Worm (Caenorhabditis elegans) whole organism, L4 larva: ENCODE results near the gene gly-1.

Experiments used
- D1046.2 ChIP-seq: fragments of 200-800 bp; sonication (Bioruptor generic); IDR thresholded peaks from 2 replicates; pipeline ENCODE4 v1.3.6; 2022; ENCODE audit warnings: missing genetic modification characterization, missing compliant biosample characterization
- T20F7.1 ChIP-seq: fragments of 200-800 bp; sonication (Bioruptor generic); optimal IDR thresholded peaks from 2 replicates; lab custom pipeline; 2018; ENCODE audit warnings: mild to moderate bottlenecking, missing genetic modification characterization, missing compliant biosample characterization
- Y75B8A.6 ChIP-seq: fragments of 200-800 bp; sonication (Bioruptor generic); IDR thresholded peaks from 2 replicates; pipeline ENCODE4 v1.3.6; 2022; ENCODE audit warnings: missing genetic modification reagents, missing genetic modification characterization, missing compliant biosample characterization
- ceh-62 ChIP-seq: sonication (generic microtip); optimal IDR thresholded peaks from 2 replicates; lab custom pipeline; 2017; ENCODE audit warnings: missing biosample characterization, missing genetic modification characterization
- ceh-82 ChIP-seq: sonication (generic microtip); optimal IDR thresholded peaks from 2 replicates; lab custom pipeline; 2017; ENCODE audit warnings: missing biosample characterization, missing genetic modification characterization
- daf-12 ChIP-seq: fragments of 150-350 bp; optimal IDR thresholded peaks from 2 replicates; lab custom pipeline; 2014; ENCODE audit warnings: missing biosample characterization, missing genetic modification reagents, missing genetic modification characterization
- daf-16 ChIP-seq, 3 experiments: sonication (generic microtip); optimal IDR thresholded peaks; 2 replicates each; lab custom pipeline; 2016 to 2017; ENCODE audit warnings: missing genetic modification characterization in 3 of 3, missing genetic modification reagents in 3 of 3, mild to moderate bottlenecking in 2 of 3, missing compliant biosample characterization in 2 of 3, missing biosample characterization in 1 of 3, moderate library complexity in 1 of 3
- dmd-6 ChIP-seq: fragments of 200-800 bp; sonication (Bioruptor generic); IDR thresholded peaks from 2 replicates; pipeline ENCODE4 v1.3.6; 2022; ENCODE audit warnings: missing genetic modification reagents, missing genetic modification characterization, missing compliant biosample characterization
- dmd-8 ChIP-seq: fragments of 200-800 bp; sonication (Bioruptor generic); IDR thresholded peaks from 2 replicates; pipeline ENCODE4 v1.3.6; 2022; ENCODE audit warnings: missing genetic modification characterization, missing compliant biosample characterization
- dpl-1 ChIP-seq: fragments of 150-350 bp; optimal IDR thresholded peaks from 2 replicates; lab custom pipeline; 2014; ENCODE audit warnings: missing biosample characterization, missing genetic modification reagents, missing genetic modification characterization
- dve-1 ChIP-seq: sonication (generic microtip); optimal IDR thresholded peaks from 2 replicates; lab custom pipeline; 2017; ENCODE audit warnings: antibody characterized with exemption, mild to moderate bottlenecking, missing genetic modification characterization, missing compliant biosample characterization; ENCODE audit not compliant: insufficient read depth
- gei-8 ChIP-seq: fragments of 200-800 bp; sonication (Bioruptor generic); optimal IDR thresholded peaks from 2 replicates; lab custom pipeline; 2018; ENCODE audit warnings: mild to moderate bottlenecking, missing genetic modification characterization, missing compliant biosample characterization
- hif-1 ChIP-seq, 2 experiments: sonication (generic microtip); optimal IDR thresholded peaks; 2 replicates each; lab custom pipeline; 2016 to 2017; ENCODE audit warnings: missing compliant biosample characterization in 2 of 2, missing genetic modification characterization in 2 of 2, missing genetic modification reagents in 2 of 2, missing genotype in 2 of 2, mild to moderate bottlenecking in 1 of 2
- hlh-11 ChIP-seq: fragments of 200-800 bp; sonication (Bioruptor generic); optimal IDR thresholded peaks from 2 replicates; lab custom pipeline; 2018; ENCODE audit warnings: mild to moderate bottlenecking, missing genetic modification characterization, missing compliant biosample characterization
- hlh-30 ChIP-seq: sonication (generic microtip); optimal IDR thresholded peaks from 2 replicates; lab custom pipeline; 2017; ENCODE audit warnings: antibody characterized with exemption, mild to moderate bottlenecking, missing genetic modification characterization, missing compliant biosample characterization; ENCODE audit not compliant: insufficient read depth
- jun-1 ChIP-seq: fragments of 150-350 bp; optimal IDR thresholded peaks from 2 replicates; lab custom pipeline; 2014; ENCODE audit warnings: missing biosample characterization, missing genetic modification reagents, missing genetic modification characterization
- lim-7 ChIP-seq: fragments of 200-800 bp; sonication (Bioruptor generic); IDR thresholded peaks from 2 replicates; pipeline ENCODE4 v1.3.6; 2022; ENCODE audit warnings: missing genetic modification characterization, missing compliant biosample characterization
- lin-1 ChIP-seq: fragments of 200-800 bp; sonication (Bioruptor generic); IDR thresholded peaks from 2 replicates; pipeline ENCODE4 v1.3.6; 2022; ENCODE audit warnings: missing genetic modification reagents, missing genetic modification characterization, missing compliant biosample characterization
- lin-38 ChIP-seq: fragments of 200-800 bp; sonication (Bioruptor generic); IDR thresholded peaks from 2 replicates; pipeline ENCODE4 v1.3.6; 2022; ENCODE audit warnings: missing genetic modification reagents, missing genetic modification characterization, missing compliant biosample characterization
- lsy-2 ChIP-seq, 2 experiments: fragments of 150-350 bp in 1 of 2; sonication (generic microtip) in 1 of 2; optimal IDR thresholded peaks; 2 replicates each; lab custom pipeline; 2014 to 2017; ENCODE audit warnings: missing biosample characterization in 2 of 2, missing genetic modification characterization in 2 of 2
- madf-5 ChIP-seq, 2 experiments: fragments of 200-800 bp; sonication (Bioruptor generic); IDR thresholded peaks; 2 replicates each; pipeline ENCODE4 v1.3.6; 2022; ENCODE audit warnings: missing compliant biosample characterization in 2 of 2, missing genetic modification characterization in 2 of 2
- mdl-1 ChIP-seq, 2 experiments: fragments of 150-350 bp in 1 of 2; sonication (generic microtip) in 1 of 2; optimal IDR thresholded peaks; 2 replicates each; lab custom pipeline; 2014 to 2017; ENCODE audit warnings: missing biosample characterization in 2 of 2, missing genetic modification characterization in 2 of 2
- mep-1 ChIP-seq: fragments of 150-350 bp; sonication (generic microtip); optimal IDR thresholded peaks from 3 replicates; lab custom pipeline; 2014; ENCODE audit warnings: missing biosample characterization, missing genetic modification characterization
- mxl-3 ChIP-seq: fragments of 200-800 bp; sonication (Bioruptor generic); optimal IDR thresholded peaks from 2 replicates; lab custom pipeline; 2018; ENCODE audit warnings: mild to moderate bottlenecking, missing genetic modification characterization, missing compliant biosample characterization
- nhr-10 ChIP-seq: fragments of 150-350 bp; optimal IDR thresholded peaks from 2 replicates; lab custom pipeline; 2014; ENCODE audit warnings: missing biosample characterization, missing genetic modification characterization
- nhr-102 ChIP-seq: sonication (generic microtip); optimal IDR thresholded peaks from 2 replicates; lab custom pipeline; 2016; ENCODE audit warnings: mild to moderate bottlenecking, missing genetic modification characterization, moderate library complexity, missing compliant biosample characterization
- nhr-111 ChIP-seq: fragments of 200-800 bp; sonication (Bioruptor generic); optimal IDR thresholded peaks from 2 replicates; lab custom pipeline; 2018; ENCODE audit warnings: mild to moderate bottlenecking, missing genetic modification characterization, missing compliant biosample characterization
- nhr-237 ChIP-seq: sonication (generic microtip); optimal IDR thresholded peaks from 2 replicates; lab custom pipeline; 2017; ENCODE audit warnings: missing biosample characterization, missing genetic modification characterization
- nhr-28 ChIP-seq: fragments of 150-350 bp; optimal IDR thresholded peaks from 2 replicates; lab custom pipeline; 2014; ENCODE audit warnings: missing biosample characterization, missing genetic modification characterization
- nhr-48 ChIP-seq: sonication (generic microtip); optimal IDR thresholded peaks from 2 replicates; lab custom pipeline; 2016; ENCODE audit warnings: mild to moderate bottlenecking, missing genetic modification characterization, missing compliant biosample characterization
- nhr-77 ChIP-seq: fragments of 150-350 bp; optimal IDR thresholded peaks from 2 replicates; lab custom pipeline; 2014; ENCODE audit warnings: missing biosample characterization, missing genetic modification characterization
- php-3 ChIP-seq: fragments of 200-800 bp; sonication (Bioruptor generic); IDR thresholded peaks from 2 replicates; pipeline ENCODE4 v1.3.6; 2022; ENCODE audit warnings: missing genetic modification reagents, missing genetic modification characterization, missing compliant biosample characterization
- pqm-1 ChIP-seq: sonication (generic microtip); optimal IDR thresholded peaks from 2 replicates; lab custom pipeline; 2017; ENCODE audit warnings: missing biosample characterization, missing genetic modification characterization
- rbr-2 ChIP-seq: sonication (generic microtip); optimal IDR thresholded peaks from 2 replicates; lab custom pipeline; 2016; ENCODE audit warnings: missing genotype, missing genetic modification characterization, missing compliant biosample characterization
- sdz-12 ChIP-seq: fragments of 200-800 bp; sonication (Bioruptor generic); optimal IDR thresholded peaks from 2 replicates; lab custom pipeline; 2018; ENCODE audit warnings: mild to moderate bottlenecking, missing genetic modification characterization, missing compliant biosample characterization
- set-16 ChIP-seq: fragments of 200-800 bp; sonication (Bioruptor generic); IDR thresholded peaks from 2 replicates; pipeline ENCODE4 v1.3.6; 2022; ENCODE audit warnings: missing genetic modification reagents, missing genetic modification characterization, missing compliant biosample characterization
- spr-1 ChIP-seq: sonication (generic microtip); optimal IDR thresholded peaks from 2 replicates; lab custom pipeline; 2016; ENCODE audit warnings: mild to moderate bottlenecking, missing genetic modification characterization, missing compliant biosample characterization
- tra-1 ChIP-seq: fragments of 200-800 bp; sonication (Bioruptor generic); IDR thresholded peaks from 2 replicates; pipeline ENCODE4 v1.3.6; 2022; ENCODE audit warnings: missing genetic modification reagents, missing genetic modification characterization, missing compliant biosample characterization
- unc-130 ChIP-seq: sonication (generic microtip); optimal IDR thresholded peaks from 2 replicates; lab custom pipeline; 2016; ENCODE audit warnings: missing genetic modification reagents, missing genetic modification characterization, missing compliant biosample characterization
- zag-1 ChIP-seq: fragments of 150-350 bp; optimal IDR thresholded peaks from 2 replicates; lab custom pipeline; 2014; ENCODE audit warnings: missing biosample characterization, missing genetic modification characterization
- zip-11 ChIP-seq: fragments of 200-800 bp; sonication (Bioruptor generic); IDR thresholded peaks from 2 replicates; pipeline ENCODE4 v1.3.6; 2022; ENCODE audit warnings: missing genetic modification characterization, missing compliant biosample characterization

The gly-1 gene

DNA sequence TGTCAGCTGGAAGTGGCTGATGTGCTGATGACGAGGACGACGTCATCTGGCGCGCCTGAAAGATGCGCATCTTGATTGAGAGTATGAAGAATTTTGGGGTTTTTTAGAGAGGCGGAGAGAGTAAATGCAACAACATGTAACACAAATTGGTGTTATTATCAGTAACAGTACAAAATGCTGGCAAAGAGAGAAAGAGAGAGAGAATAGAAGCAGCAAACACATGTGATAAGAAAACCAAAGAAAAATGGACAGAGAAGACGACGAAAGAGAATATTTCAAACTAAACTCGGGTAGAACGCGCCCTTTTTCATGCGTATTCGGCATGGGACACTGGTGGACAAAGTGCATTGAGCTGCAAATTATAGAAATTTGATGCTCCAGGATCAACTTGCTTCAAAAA, 41.2 kb downstream of the gly-1 start, which contains the start of gene M106.3 (continued):
- no peak for TF ChIP-seq lin-1 (GFP tag; lab: Robert Waterston, UW)
- TF ChIP-seq sdz-12 (GFP tag; lab: Kevin White, UChicago), result no peak
- TF ChIP-seq nhr-237 (tag; lab: Kevin White, UChicago), result no peak
- 0 out of 2 replicates have a peak, but pooled peaks have one; percentile 25 for TF ChIP-seq tra-1
- no peak for TF ChIP-seq daf-16 (GFP tag; optimal IDR thresholded peaks at IDR 0.05; lab: Kevin White, UChicago)
- peak; percentile 43 for TF ChIP-seq daf-16 (tag; optimal IDR thresholded peaks at IDR 0.05; lab: Kevin White, UChicago)
- TF ChIP-seq mxl-3 (GFP tag; lab: Kevin White, UChicago), result peak; percentile 65
- no peak for TF ChIP-seq zag-1 (tag; lab: Kevin White, UChicago)
- peak; percentile 85 for TF ChIP-seq nhr-28 (tag; lab: Kevin White, UChicago)
- TF ChIP-seq hlh-11 (tag; lab: Kevin White, UChicago), result peak; percentile 55

DNA sequence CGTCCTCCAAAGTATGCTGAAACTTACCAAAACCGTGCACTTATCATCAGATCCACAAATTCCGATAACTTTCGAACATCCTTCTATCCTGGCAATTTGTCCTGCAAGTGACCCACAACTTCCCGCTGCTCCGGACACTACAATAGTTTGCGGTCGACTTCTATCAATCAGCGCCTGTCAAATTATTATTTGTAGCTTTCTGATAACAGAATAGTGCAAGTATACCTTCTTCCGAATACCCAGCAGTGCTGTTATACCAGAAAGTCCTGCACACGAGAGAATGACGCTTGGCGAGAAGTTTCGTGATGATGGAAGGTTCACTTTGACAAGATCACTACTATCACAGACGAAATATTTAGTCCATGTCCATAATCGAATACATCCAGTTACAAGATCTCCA, 42.6 kb downstream of the gly-1 start:
- no peak for TF ChIP-seq hif-1 (tag; optimal IDR thresholded peaks at IDR 0.05; lab: Kevin White, UChicago)
- no peak for TF ChIP-seq nhr-48 (tag; lab: Kevin White, UChicago)
- peak; percentile 61 for TF ChIP-seq dmd-6
- TF ChIP-seq lim-7, result no peak
- no peak for TF ChIP-seq dmd-8
- no peak for TF ChIP-seq php-3 (GFP tag; lab: Robert Waterston, UW)
- no peak for TF ChIP-seq nhr-111
- TF ChIP-seq nhr-28 (tag; lab: Kevin White, UChicago), result peak; percentile 58
- no peak for TF ChIP-seq madf-5 (GFP tag; IDR thresholded peaks at IDR 0.05; lab: Robert Waterston, UW)
- no peak for TF ChIP-seq spr-1
- TF ChIP-seq set-16 (GFP tag; lab: Robert Waterston, UW), result no peak

DNA sequence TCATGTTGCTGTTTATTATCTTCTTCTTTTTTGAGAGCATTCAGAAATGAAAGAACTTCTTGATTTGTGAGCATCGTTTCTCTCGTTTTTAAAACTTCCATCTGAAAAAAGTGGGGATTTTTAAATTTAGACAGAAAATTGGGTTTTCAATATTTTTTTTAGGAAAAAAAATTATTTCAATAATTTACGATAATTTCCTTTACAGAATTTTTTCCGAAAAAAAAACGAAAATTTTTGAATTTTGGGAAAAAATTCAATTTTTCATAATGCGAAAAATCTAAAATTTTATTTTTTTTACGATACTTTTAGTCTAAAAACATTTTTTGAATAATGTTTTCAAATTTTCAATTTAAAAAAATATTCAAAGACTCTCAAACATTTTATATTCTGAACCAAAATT, 44.9 kb downstream of the gly-1 start, which contains the start of gene M106.7:
TSS of gene M106.7 (minus strand) at position 101 of the 400 bp plus-strand sequence.
- TF ChIP-seq lin-38 (GFP tag; lab: Robert Waterston, UW) (no peak), ceh-62 (tag; lab: Kevin White, UChicago) (no peak), daf-16 (GFP tag; optimal IDR thresholded peaks at IDR 0.05; lab: Kevin White, UChicago) (no peak), daf-16 (tag; optimal IDR thresholded peaks at IDR 0.05; lab: Kevin White, UChicago) (peak; percentile 1), nhr-28 (tag; lab: Kevin White, UChicago) (no peak), dve-1 (tag; lab: Kevin White, UChicago) (peak; percentile 10)

DNA sequence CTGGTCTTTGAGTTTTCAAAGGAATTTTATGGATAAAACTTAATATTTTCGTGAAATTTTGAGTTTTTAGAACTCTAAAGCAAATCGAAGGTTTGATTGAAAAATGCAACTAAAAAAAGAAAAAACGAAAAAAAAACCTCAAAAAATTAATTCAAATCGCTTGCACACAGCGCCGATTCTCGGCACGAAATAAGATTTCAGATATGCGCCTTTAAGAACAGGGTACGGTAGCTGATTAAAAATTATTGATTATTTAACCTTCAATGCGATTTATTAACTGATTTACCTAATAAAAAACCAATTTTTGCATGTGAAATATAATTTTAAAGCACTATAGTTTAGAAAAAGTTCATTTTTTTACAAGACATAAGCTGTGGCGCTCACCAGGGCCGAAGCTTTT, 49.1 kb downstream of the gly-1 start:
- TF ChIP-seq dve-1 (tag; lab: Kevin White, UChicago) (no peak), dmd-8 (no peak), lsy-2 (tag; optimal IDR thresholded peaks at IDR 0.05; lab: Kevin White, UChicago) (peak in 1 of 2 experiments; percentile 5), T20F7.1 (GFP tag; lab: Kevin White, UChicago) (no peak), nhr-102 (no peak), rbr-2 (tag; lab: Kevin White, UChicago) (no peak), php-3 (GFP tag; lab: Robert Waterston, UW) (no peak)

- TF ChIP-seq pqm-1 (tag; lab: Kevin White, UChicago) (peak; percentile 22), nhr-77 (tag; lab: Kevin White, UChicago) (no peak), Y75B8A.6 (GFP tag; lab: Robert Waterston, UW) (no peak), mep-1 (tag; lab: Kevin White, UChicago) (peak; percentile 80), set-16 (GFP tag; lab: Robert Waterston, UW) (peak; percentile 62), unc-130 (no peak), lin-38 (GFP tag; lab: Robert Waterston, UW) (peak; percentile 55), dmd-8 (no peak), tra-1 (peak; percentile 98), jun-1 (tag; lab: Kevin White, UChicago) (no peak), ceh-82 (no peak), gei-8 (GFP tag; lab: Kevin White, UChicago) (peak; percentile 66), mdl-1 (tag; optimal IDR thresholded peaks at IDR 0.05; lab: Kevin White, UChicago) (peak in 1 of 2 experiments; percentile 57), hlh-30 (tag; lab: Kevin White, UChicago) (peak; percentile 94), daf-12 (no peak), nhr-10 (tag; lab: Kevin White, UChicago) (peak; percentile 40), dpl-1 (GFP tag; lab: Kevin White, UChicago) (peak; percentile 48), lsy-2 (tag; optimal IDR thresholded peaks at IDR 0.05; lab: Kevin White, UChicago) (peak in 1 of 2 experiments; percentile 81), D1046.2 (GFP tag; lab: Robert Waterston, UW) (0 out of 2 replicates have a peak, but pooled peaks have one; percentile 43), zip-11 (GFP tag; lab: Robert Waterston, UW) (no peak), T20F7.1 (GFP tag; lab: Kevin White, UChicago) (peak; percentile 83)
Measured at ce11 chrII:10851110-10851509, 50.9 kb downstream of the gly-1 start.
